Worm (Caenorhabditis elegans): ENCODE measurements around the gene M01G5.1.

ce11 chrIII:1508244-1508643, 12.0 kb downstream of the M01G5.1 start:
- TF ChIP-seq snpc-4 (tag; optimal IDR thresholded peaks at IDR 0.05) (no peak), Y75B8A.6 (GFP tag; IDR thresholded peaks at IDR 0.05) (no peak), ama-1 (optimal IDR thresholded peaks at IDR 0.05) (no peak), ztf-11 (tag; optimal IDR thresholded peaks at IDR 0.05) (no peak), skn-1 (tag; optimal IDR thresholded peaks at IDR 0.05) (no peak), ces-1 (GFP tag; optimal IDR thresholded peaks at IDR 0.05) (no peak), fkh-10 (GFP tag; optimal IDR thresholded peaks at IDR 0.05) (no peak)
